Worm (Caenorhabditis elegans): ENCODE measurements around the gene lin-9.

Gene lin-9

DNA sequence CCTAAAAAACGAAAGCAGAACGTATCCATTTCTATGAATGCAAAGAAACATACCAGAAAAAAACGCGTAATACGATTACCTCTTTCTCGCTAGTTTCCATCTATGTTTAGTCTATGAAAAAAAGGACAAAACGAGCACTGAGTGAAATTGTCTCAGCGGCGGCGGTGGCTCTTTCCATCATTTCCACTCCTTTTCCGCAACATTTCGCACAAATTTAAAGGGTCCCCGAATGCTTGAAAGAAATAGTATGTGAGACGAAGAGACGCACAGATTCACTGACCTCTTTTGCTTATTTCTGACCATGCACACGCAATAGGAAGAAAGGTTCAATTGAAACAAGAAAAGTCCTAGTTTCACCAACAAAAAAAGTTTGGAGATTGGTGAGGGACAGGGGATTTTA is 42.4 kb upstream of the lin-9 start:
- peak; percentile 49 for TF ChIP-seq fkh-10 (GFP tag; optimal IDR thresholded peaks at IDR 0.05)
- peak; percentile 62 for TF ChIP-seq lin-14 (GFP tag; optimal IDR thresholded peaks at IDR 0.05)
- TF ChIP-seq zip-4 (GFP tag; optimal IDR thresholded peaks at IDR 0.05): no peak

DNA sequence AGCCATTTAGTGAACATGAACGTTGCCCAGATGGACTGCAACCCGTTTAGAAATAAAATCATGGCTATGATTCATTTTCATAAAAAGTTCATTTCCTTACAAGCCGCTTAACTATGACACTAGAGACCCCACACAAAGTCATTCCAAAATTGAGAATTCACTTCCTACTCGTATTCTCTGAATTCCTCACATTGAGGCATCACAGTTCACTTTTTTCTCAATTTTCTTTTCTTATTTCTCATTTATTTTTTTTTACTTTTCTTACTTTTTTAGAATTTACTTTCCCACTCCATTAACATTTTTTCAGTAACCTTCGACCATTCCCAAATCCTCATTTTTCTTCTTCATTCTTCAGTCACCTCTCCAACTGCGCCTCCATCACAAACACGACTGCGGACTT is 40.4 kb upstream of the lin-9 start, which contains the start of gene dhrr-1:
TSS of gene dhrr-1 (plus strand) at position 301 of the 400 bp plus-strand sequence.
- TF ChIP-seq mep-1 (tag; optimal IDR thresholded peaks at IDR 0.05) (no peak), efl-1 (optimal IDR thresholded peaks at IDR 0.05) (no peak), efl-1 (GFP tag; optimal IDR thresholded peaks at IDR 0.05 in 1 of 2) (peak in 1 of 2 experiments; percentile 84)

DNA sequence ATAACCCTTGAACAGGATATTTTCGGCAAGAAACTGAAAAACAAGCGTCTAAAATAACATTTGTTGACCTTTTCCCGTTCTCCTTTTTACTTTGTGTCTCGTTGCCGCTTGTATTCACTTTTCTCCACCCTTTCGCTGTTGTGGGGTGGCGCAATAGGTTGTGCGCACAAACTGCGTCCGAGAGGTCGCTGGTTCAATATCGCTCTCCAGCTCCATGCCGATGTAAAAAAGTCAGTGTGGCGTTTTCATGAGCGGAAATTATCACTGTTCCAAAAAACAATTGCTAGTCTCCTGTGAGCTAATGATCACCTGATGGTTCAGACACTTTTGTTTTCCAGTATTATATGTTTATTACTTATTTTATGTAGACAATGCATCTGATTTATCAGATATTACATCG is 33.6 kb upstream of the lin-9 start:
- peak; percentile 46 for TF ChIP-seq C04F5.9 (tag; optimal IDR thresholded peaks at IDR 0.05)
- peak; percentile 72 for TF ChIP-seq skn-1 (tag; optimal IDR thresholded peaks at IDR 0.05)
- TF ChIP-seq pax-3 (tag; optimal IDR thresholded peaks at IDR 0.05): peak; percentile 33
- TF ChIP-seq efl-3 (GFP tag; optimal IDR thresholded peaks at IDR 0.05): no peak
- TF ChIP-seq ceh-82 (tag; optimal IDR thresholded peaks at IDR 0.05): peak; percentile 27 to 74 (median 58)
- peak; percentile 83 for TF ChIP-seq nhr-71 (tag; optimal IDR thresholded peaks at IDR 0.05)
- peak; percentile 49 for TF ChIP-seq lir-3 (tag; optimal IDR thresholded peaks at IDR 0.05; ENCODE audit: poor library complexity)
- no peak for TF ChIP-seq hlh-17 (GFP tag; optimal IDR thresholded peaks at IDR 0.05; ENCODE audit: borderline replicate concordance)
- TF ChIP-seq nhr-85 (tag): peak; percentile 7
- peak; percentile 83 for TF ChIP-seq mep-1 (tag; optimal IDR thresholded peaks at IDR 0.05)
- no peak for TF ChIP-seq nhr-76 (tag; optimal IDR thresholded peaks at IDR 0.05)
- TF ChIP-seq snu-23 (GFP tag; optimal IDR thresholded peaks at IDR 0.05): peak; percentile 86
- peak; percentile 7 for TF ChIP-seq zag-1 (tag; optimal IDR thresholded peaks at IDR 0.05)
- TF ChIP-seq nhr-47 (tag; optimal IDR thresholded peaks at IDR 0.05): peak; percentile 83
- TF ChIP-seq unc-86 (tag; optimal IDR thresholded peaks at IDR 0.05): peak; percentile 61
- TF ChIP-seq lsy-2 (tag; optimal IDR thresholded peaks at IDR 0.05): peak; percentile 72 to 85
- peak; percentile 65 for TF ChIP-seq nhr-90 (tag; optimal IDR thresholded peaks at IDR 0.05; ENCODE audit: poor library complexity)
- TF ChIP-seq egl-13 (tag; optimal IDR thresholded peaks at IDR 0.05): peak; percentile 57
- TF ChIP-seq aly-2 (tag; optimal IDR thresholded peaks at IDR 0.05): peak; percentile 27
- peak; percentile 55 to 71 for TF ChIP-seq efl-1 (optimal IDR thresholded peaks at IDR 0.05)
- peak; percentile 47 to 97 for TF ChIP-seq efl-1 (GFP tag; optimal IDR thresholded peaks at IDR 0.05 in 1 of 2)
- no peak for TF ChIP-seq fkh-4 (tag; optimal IDR thresholded peaks at IDR 0.05; ENCODE audit: borderline replicate concordance)
- no peak for TF ChIP-seq lin-39 (tag; optimal IDR thresholded peaks at IDR 0.05)
- TF ChIP-seq dpl-1 (GFP tag; optimal IDR thresholded peaks at IDR 0.05): peak; percentile 38 to 68 (median 60)
- peak; percentile 76 for TF ChIP-seq swsn-7 (tag; optimal IDR thresholded peaks at IDR 0.05)
- TF ChIP-seq elt-2 (tag; optimal IDR thresholded peaks at IDR 0.05): peak; percentile 50
- peak; percentile 38 for TF ChIP-seq F16B12.6 (tag; optimal IDR thresholded peaks at IDR 0.05)
- TF ChIP-seq ceh-88 (GFP tag; IDR thresholded peaks at IDR 0.05): peak; percentile 32; the same call in 1 of the 2 replicates
- peak; percentile 76 for TF ChIP-seq nhr-19 (GFP tag; conservative IDR thresholded peaks at IDR 0.05)
- no peak for TF ChIP-seq lin-15B (tag; optimal IDR thresholded peaks at IDR 0.05)
- peak; percentile 12 for TF ChIP-seq blmp-1 (tag; optimal IDR thresholded peaks at IDR 0.05)
- peak; percentile 65 for TF ChIP-seq dsc-1 (tag; optimal IDR thresholded peaks at IDR 0.05)
- peak; percentile 78 for TF ChIP-seq C16A3.4 (tag; optimal IDR thresholded peaks at IDR 0.05)
- peak; percentile 73 for TF ChIP-seq xbp-1 (tag; optimal IDR thresholded peaks at IDR 0.05)
- peak; percentile 86 for TF ChIP-seq rnt-1 (tag; optimal IDR thresholded peaks at IDR 0.05)
- TF ChIP-seq mab-9 (GFP tag; IDR thresholded peaks at IDR 0.05): peak; percentile 38; the same call in 1 of the 2 replicates
- peak in 1 of 2 experiments; percentile 41 for TF ChIP-seq ztf-11 (tag; optimal IDR thresholded peaks at IDR 0.05)
- TF ChIP-seq isw-1 (GFP tag; IDR thresholded peaks at IDR 0.05): peak; percentile 35
- no peak for TF ChIP-seq alr-1 (tag; optimal IDR thresholded peaks at IDR 0.05; ENCODE audit: borderline replicate concordance)
- TF ChIP-seq lin-35 (GFP tag; optimal IDR thresholded peaks at IDR 0.05): peak; percentile 64 to 82
- TF ChIP-seq zip-4 (GFP tag; optimal IDR thresholded peaks at IDR 0.05): no peak
- TF ChIP-seq fos-1 (tag; optimal IDR thresholded peaks at IDR 0.05): peak; percentile 16
- TF ChIP-seq jun-1 (tag; optimal IDR thresholded peaks at IDR 0.05): peak; percentile 36
- TF ChIP-seq elt-3 (tag; optimal IDR thresholded peaks at IDR 0.05): peak in 2 of 6 experiments; percentile 4 to 11
- peak; percentile 68 for TF ChIP-seq pag-3 (tag; optimal IDR thresholded peaks at IDR 0.05; ENCODE audit: borderline replicate concordance, insufficient read depth)
